Fruit fly (Drosophila melanogaster) whole organism: ENCODE results near the gene CG32687.

Source experiments
- CG8478 ChIP-seq: fragments of >200 bp; optimal IDR thresholded peaks from 2 replicates; lab custom pipeline; 2018; ENCODE audit warnings: inconsistent platforms
- Dll ChIP-seq: fragments of >200 bp; optimal IDR thresholded peaks from 2 replicates; lab custom pipeline; 2017
- EcR ChIP-seq, 2 experiments: fragments of >200 bp; optimal IDR thresholded peaks; 2 replicates each; lab custom pipeline; 2017; ENCODE audit warnings: missing biosample characterization in 2 of 2, missing genetic modification characterization in 2 of 2, missing genetic modification reagents in 2 of 2
- pan ChIP-seq: fragments of >200 bp; optimal IDR thresholded peaks from 2 replicates; lab custom pipeline; 2017
- psq ChIP-seq: fragments of >200 bp; optimal IDR thresholded peaks from 2 replicates; lab custom pipeline; 2017
- usp ChIP-seq: fragments of >200 bp; optimal IDR thresholded peaks from 2 replicates; lab custom pipeline; 2017; ENCODE audit warnings: missing biosample characterization, missing genetic modification characterization, mixed read lengths

DNA sequence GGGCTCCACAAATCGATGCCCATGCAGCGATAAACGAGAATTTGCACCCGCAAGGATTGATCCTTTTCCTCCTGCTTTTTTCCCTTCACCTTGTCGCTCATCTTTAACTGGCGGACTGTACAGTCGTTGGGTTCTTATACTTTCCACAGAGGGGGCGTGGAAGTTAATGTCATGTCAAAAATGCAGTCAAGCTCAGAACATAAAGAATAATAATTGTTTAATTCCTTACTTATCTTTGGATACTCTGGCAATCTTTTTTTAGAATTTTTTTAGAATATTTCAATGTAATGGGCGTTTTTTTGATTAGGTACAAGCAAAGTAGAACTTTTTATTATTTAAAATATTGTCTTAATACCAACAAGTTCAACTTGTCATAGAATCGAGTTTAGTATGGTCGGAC is 27.4 kb downstream of the CG32687 start, which contains the start of gene Or9a:
- TF ChIP-seq usp (no peak), Dll (lab: Kevin White, UChicago) (no peak), EcR (GFP tag; optimal IDR thresholded peaks at IDR 0.05; lab: Kevin White, UChicago) (no peak), CG8478 (lab: Kevin White, UChicago) (no peak), psq (no peak), pan (lab: Kevin White, UChicago) (no peak)
